Fruit fly (Drosophila melanogaster) whole organism, pupa: ENCODE results near the gene Rbcn-3A.
A peak's percentile ranks its signal among the peaks of the same experiment; 100 is the strongest.

Experiments
- CG10348 ChIP-seq: fragments of 200-800 bp; sonication (Bioruptor generic); IDR thresholded peaks from 2 replicates; pipeline ENCODE4 v1.3.6; 2022; ENCODE audit warnings: missing biosample characterization, missing genetic modification characterization
- CG12605 ChIP-seq: fragments of 200-800 bp; sonication (Bioruptor generic); IDR thresholded peaks from 2 replicates; pipeline ENCODE4 v1.3.6; 2022; ENCODE audit warnings: missing biosample characterization, missing genetic modification characterization
- CG13204 ChIP-seq: fragments of 200-800 bp; sonication (Bioruptor generic); optimal IDR thresholded peaks from 2 replicates; lab custom pipeline; 2018; ENCODE audit warnings: missing biosample characterization, mild to moderate bottlenecking, missing genetic modification characterization, moderate library complexity
- CG17806 ChIP-seq: fragments of 200-800 bp; sonication (Bioruptor generic); optimal IDR thresholded peaks from 2 replicates; lab custom pipeline; 2018; ENCODE audit warnings: missing biosample characterization, mild to moderate bottlenecking, missing genetic modification characterization, moderate library complexity
- CG4496 ChIP-seq: fragments of 200-800 bp; sonication (Bioruptor generic); IDR thresholded peaks from 3 replicates; pipeline ENCODE4 v1.3.6; 2022; ENCODE audit warnings: missing biosample characterization, missing genetic modification characterization
- CG8301 ChIP-seq: fragments of 200-800 bp; sonication (Bioruptor generic); optimal IDR thresholded peaks from 2 replicates; lab custom pipeline; 2018; ENCODE audit warnings: missing biosample characterization, mild to moderate bottlenecking, missing genetic modification characterization
- CG9948 ChIP-seq: fragments of 200-800 bp; sonication (Bioruptor generic); optimal IDR thresholded peaks from 2 replicates; lab custom pipeline; 2018; ENCODE audit warnings: missing biosample characterization, mild to moderate bottlenecking, missing genetic modification characterization, moderate library complexity
- D1 ChIP-seq: fragments of 200-800 bp; sonication (Bioruptor generic); optimal IDR thresholded peaks from 2 replicates; lab custom pipeline; 2018; ENCODE audit warnings: missing biosample characterization, mild to moderate bottlenecking, missing genetic modification characterization, moderate library complexity
- EcR ChIP-seq: fragments of 200-800 bp; sonication (Bioruptor generic); optimal IDR thresholded peaks from 3 replicates; lab custom pipeline; 2019; ENCODE audit warnings: missing biosample characterization, missing genetic modification characterization, mild to moderate bottlenecking, moderate library complexity, missing genetic modification reagents
- Pif1A ChIP-seq: fragments of 200-800 bp; sonication (Bioruptor generic); optimal IDR thresholded peaks from 3 replicates; lab custom pipeline; 2016; ENCODE audit warnings: missing biosample characterization, missing genetic modification characterization
- Pif1B ChIP-seq: fragments of 200-800 bp; sonication (Bioruptor generic); optimal IDR thresholded peaks from 3 replicates; lab custom pipeline; 2016; ENCODE audit warnings: missing biosample characterization, missing genetic modification characterization
- Snoo ChIP-seq: fragments of 200-800 bp; sonication (Bioruptor generic); optimal IDR thresholded peaks from 3 replicates; lab custom pipeline; 2017; ENCODE audit warnings: missing biosample characterization, mild to moderate bottlenecking, missing genetic modification characterization, inconsistent platforms
- fd96Ca ChIP-seq: fragments of 200-800 bp; sonication (Bioruptor generic); IDR thresholded peaks from 3 replicates; pipeline ENCODE4 v1.3.6; 2022; ENCODE audit warnings: missing biosample characterization, missing genetic modification characterization
- rn ChIP-seq: fragments of 200-800 bp; sonication (Bioruptor generic); IDR thresholded peaks from 2 replicates; pipeline ENCODE4 v1.3.6; 2022; ENCODE audit warnings: missing biosample characterization, missing genetic modification characterization

- TF ChIP-seq EcR (GFP tag; lab: Kevin White, UChicago) (no peak), Snoo (peak; percentile 85), CG13204 (GFP tag; lab: Kevin White, UChicago) (peak; percentile 52), CG12605 (GFP tag; lab: Robert Waterston, UW) (peak; percentile 85), CG10348 (GFP tag; lab: Robert Waterston, UW) (peak; percentile 82), CG8301 (tag; lab: Kevin White, UChicago) (peak; percentile 89), Pif1B (GFP tag; lab: Kevin White, UChicago) (peak; percentile 91), fd96Ca (GFP tag; lab: Robert Waterston, UW) (peak; percentile 96), Pif1A (GFP tag; lab: Kevin White, UChicago) (peak; percentile 96), CG4496 (GFP tag; lab: Robert Waterston, UW) (peak; percentile 92), D1 (tag; lab: Kevin White, UChicago) (no peak), CG17806 (peak; percentile 84), CG9948 (peak; percentile 89), rn (GFP tag; lab: Robert Waterston, UW) (peak; percentile 75; the same call in 1 of the 2 replicates)
These were observed 10.2 kb upstream of the Rbcn-3A start for dm6 chrX:6265456-6265877.
